Fruit fly (Drosophila melanogaster): ENCODE measurements around the gene amn.
"Not testable (repeated sequence)": the region's sequence is repeated elsewhere in the genome, so short reads cannot be mapped to it uniquely, and the experiment has no call there.

The amn gene

DNA sequence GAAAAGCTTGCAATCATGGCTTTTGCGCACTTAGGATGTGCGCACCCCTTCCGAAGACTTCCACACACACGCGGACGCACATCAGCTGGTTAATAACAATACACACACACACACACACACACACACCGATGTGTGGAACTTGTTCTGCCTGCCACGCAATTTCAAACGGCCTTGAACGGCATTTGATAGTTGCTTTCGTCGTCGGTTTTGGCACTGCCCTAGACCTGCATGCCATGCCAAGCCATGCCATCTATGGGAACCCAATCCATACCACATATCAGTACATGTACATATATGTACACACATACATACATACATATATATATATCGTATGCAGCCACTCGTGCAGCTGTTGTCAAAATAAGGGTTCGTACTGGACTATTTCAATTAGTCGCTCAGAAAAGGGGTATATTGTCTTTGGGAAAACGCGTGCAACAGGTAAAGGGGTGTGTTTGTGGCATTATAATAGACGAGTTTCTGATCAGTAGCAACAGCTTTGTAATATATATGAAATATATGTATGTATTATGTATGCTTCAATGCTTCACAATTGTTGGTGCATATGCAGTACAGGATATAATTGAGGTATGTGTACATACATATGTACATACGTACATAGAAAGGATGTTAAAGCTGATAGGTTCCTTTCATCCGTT, at the start of gene amn:
TSS of gene amn (minus strand) at position 51 of the 656 bp plus-strand sequence.
- TF ChIP-seq CG4496 (GFP tag; IDR thresholded peaks at IDR 0.05) (no peak), CG17806 (tag; optimal IDR thresholded peaks at IDR 0.05) (no peak), gl (tag; optimal IDR thresholded peaks at IDR 0.05) (no peak), Ets98B (GFP tag; IDR thresholded peaks at IDR 0.05) (no peak), D1 (tag; optimal IDR thresholded peaks at IDR 0.05) (no peak), Pif1B (GFP tag; optimal IDR thresholded peaks at IDR 0.05) (no peak), CG14655 (GFP tag; optimal IDR thresholded peaks at IDR 0.05) (no peak)

DNA sequence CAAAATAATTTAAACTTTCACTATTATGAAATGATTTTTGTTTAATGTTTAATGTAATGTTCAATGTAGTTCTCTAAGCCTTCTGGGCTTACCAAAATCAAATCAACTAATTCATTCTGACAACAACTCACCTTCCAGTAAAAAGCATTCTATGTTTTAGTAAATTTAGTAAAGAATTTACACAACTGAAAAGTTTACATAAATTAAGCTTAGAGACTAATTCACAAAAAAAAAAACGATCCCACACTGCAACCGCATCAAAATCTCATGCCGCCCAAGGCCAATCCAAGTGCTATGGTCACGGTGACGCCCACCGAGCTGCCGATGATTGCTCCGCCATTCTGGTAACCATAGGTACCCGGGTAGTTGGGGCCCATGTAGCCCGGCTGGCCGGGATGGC, 49.0 kb upstream of the amn start, which contains the start of gene CG45491:
TSS of gene CG45491 (minus strand) at position 101 of the 400 bp plus-strand sequence.
- TF ChIP-seq rn (GFP tag; IDR thresholded peaks at IDR 0.05); CG13204 (GFP tag; optimal IDR thresholded peaks at IDR 0.05); CG32121 (GFP tag; IDR thresholded peaks at IDR 0.05): not testable (repeated sequence)

DNA sequence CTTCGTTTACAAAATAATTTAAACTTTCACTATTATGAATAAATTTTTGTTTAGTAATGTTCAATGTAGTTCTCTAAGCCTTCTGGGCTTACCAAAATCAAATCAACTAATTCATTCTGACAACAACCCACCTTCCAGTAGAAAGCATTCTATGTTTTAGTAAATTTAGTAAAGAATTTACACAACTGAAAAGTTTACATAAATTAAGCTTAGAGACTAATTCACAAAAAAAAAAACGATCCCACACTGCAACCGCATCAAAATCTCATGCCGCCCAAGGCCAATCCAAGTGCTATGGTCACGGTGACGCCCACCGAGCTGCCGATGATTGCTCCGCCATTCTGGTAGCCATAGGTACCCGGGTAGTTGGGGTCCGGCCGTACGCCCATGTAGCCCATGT, 44.3 kb upstream of the amn start, which contains the start of gene CG45490:
TSS of gene CG45490 (minus strand) at position 101 of the 400 bp plus-strand sequence.
- not testable (repeated sequence) for TF ChIP-seq CG14655 (GFP tag; optimal IDR thresholded peaks at IDR 0.05); CG4496 (GFP tag; IDR thresholded peaks at IDR 0.05); fd96Ca (GFP tag; IDR thresholded peaks at IDR 0.05)

DNA sequence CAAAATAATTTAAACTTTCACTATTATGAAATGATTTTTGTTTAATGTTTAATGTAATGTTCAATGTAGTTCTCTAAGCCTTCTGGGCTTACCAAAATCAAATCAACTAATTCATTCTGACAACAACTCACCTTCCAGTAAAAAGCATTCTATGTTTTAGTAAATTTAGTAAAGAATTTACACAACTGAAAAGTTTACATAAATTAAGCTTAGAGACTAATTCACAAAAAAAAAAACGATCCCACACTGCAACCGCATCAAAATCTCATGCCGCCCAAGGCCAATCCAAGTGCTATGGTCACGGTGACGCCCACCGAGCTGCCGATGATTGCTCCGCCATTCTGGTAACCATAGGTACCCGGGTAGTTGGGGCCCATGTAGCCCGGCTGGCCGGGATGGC, 39.2 kb upstream of the amn start, which contains the start of gene CG45489:
TSS of gene CG45489 (minus strand) at position 101 of the 400 bp plus-strand sequence.
- not testable (repeated sequence) for TF ChIP-seq CG8159 (tag; optimal IDR thresholded peaks at IDR 0.05); CG4496 (GFP tag; IDR thresholded peaks at IDR 0.05); CG13204 (GFP tag; optimal IDR thresholded peaks at IDR 0.05)

DNA sequence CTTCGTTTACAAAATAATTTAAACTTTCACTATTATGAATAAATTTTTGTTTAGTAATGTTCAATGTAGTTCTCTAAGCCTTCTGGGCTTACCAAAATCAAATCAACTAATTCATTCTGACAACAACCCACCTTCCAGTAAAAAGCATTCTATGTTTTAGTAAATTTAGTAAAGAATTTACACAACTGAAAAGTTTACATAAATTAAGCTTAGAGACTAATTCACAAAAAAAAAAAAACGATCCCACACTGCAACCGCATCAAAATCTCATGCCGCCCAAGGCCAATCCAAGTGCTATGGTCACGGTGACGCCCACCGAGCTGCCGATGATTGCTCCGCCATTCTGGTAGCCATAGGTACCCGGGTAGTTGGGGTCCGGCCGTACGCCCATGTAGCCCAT, 30.5 kb upstream of the amn start, which contains the start of gene CG45488:
TSS of gene CG45488 (minus strand) at position 101 of the 400 bp plus-strand sequence.
- not testable (repeated sequence) for TF ChIP-seq CG8301 (tag; optimal IDR thresholded peaks at IDR 0.05); Snoo (tag; optimal IDR thresholded peaks at IDR 0.05); CG12605 (GFP tag; IDR thresholded peaks at IDR 0.05)

DNA sequence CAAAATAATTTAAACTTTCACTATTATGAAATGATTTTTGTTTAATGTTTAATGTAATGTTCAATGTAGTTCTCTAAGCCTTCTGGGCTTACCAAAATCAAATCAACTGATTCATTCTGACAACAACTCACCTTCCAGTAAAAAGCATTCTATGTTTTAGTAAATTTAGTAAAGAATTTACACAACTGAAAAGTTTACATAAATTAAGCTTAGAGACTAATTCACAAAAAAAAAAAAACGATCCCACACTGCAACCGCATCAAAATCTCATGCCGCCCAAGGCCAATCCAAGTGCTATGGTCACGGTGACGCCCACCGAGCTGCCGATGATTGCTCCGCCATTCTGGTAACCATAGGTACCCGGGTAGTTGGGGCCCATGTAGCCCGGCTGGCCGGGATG, 25.3 kb upstream of the amn start, which contains the start of gene CG45487:
TSS of gene CG45487 (minus strand) at position 101 of the 400 bp plus-strand sequence.
- not testable (repeated sequence) for TF ChIP-seq CG12605, CG10348, rn (GFP tag; IDR thresholded peaks at IDR 0.05)

DNA sequence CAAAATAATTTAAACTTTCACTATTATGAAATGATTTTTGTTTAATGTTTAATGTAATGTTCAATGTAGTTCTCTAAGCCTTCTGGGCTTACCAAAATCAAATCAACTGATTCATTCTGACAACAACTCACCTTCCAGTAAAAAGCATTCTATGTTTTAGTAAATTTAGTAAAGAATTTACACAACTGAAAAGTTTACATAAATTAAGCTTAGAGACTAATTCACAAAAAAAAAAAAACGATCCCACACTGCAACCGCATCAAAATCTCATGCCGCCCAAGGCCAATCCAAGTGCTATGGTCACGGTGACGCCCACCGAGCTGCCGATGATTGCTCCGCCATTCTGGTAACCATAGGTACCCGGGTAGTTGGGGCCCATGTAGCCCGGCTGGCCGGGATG, 20.2 kb upstream of the amn start, which contains the start of gene CG45486:
TSS of gene CG45486 (minus strand) at position 101 of the 400 bp plus-strand sequence.
- not testable (repeated sequence) for TF ChIP-seq Pif1A (GFP tag; optimal IDR thresholded peaks at IDR 0.05); D1 (tag; optimal IDR thresholded peaks at IDR 0.05); EcR (GFP tag; optimal IDR thresholded peaks at IDR 0.05)

DNA sequence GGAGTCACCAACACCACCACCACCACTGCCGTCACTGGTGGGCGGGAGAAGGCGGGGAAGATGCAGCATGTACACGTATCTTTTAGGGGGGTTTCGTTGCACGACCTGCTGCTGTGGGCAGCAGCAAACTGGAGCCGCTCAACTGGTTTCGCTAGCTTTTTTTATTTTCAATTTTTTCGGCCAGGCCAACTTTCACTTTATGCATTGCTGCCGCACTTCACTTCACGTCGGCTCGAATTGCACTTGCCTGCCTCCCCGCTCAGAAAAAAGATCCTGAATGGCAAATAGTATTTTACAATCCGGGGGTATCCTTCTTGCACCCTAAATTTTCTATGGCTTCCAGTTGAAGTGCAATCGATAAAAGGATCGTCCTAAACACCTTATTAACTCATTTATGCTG, 10.1 kb upstream of the amn start:
- TF ChIP-seq CG12605 (GFP tag; IDR thresholded peaks at IDR 0.05), result no peak
- no peak for TF ChIP-seq Ets98B (GFP tag; IDR thresholded peaks at IDR 0.05)
- TF ChIP-seq gl (tag; optimal IDR thresholded peaks at IDR 0.05), result no peak

DNA sequence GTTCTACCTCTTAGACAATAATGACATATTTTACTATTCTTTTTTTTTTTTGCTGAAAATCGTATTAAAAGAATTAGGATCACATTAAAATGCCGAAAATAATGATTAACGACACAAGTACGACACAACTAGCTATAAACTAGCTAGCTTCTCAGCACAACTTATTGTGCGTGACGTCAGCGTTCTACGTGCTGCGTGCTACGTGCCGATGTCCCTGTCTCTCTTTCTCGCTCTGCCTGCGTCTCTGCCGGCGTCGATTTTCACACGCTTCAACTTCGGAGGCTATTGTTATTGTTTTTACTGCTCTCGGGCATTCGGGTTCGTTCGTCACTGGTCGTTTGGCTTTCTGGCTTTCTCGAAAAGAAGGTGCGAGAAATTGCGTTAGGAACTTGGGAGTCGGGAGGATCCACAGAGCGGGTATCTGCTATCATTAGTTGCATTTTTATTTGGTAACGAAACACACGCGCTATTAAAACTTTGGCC, 8.2 kb upstream of the amn start:
- TF ChIP-seq CG12605 (GFP tag; IDR thresholded peaks at IDR 0.05) (no peak), EcR (GFP tag; optimal IDR thresholded peaks at IDR 0.05) (peak; percentile 2)
